Worm (Caenorhabditis elegans): ENCODE measurements around the gene srh-276.

DNA sequence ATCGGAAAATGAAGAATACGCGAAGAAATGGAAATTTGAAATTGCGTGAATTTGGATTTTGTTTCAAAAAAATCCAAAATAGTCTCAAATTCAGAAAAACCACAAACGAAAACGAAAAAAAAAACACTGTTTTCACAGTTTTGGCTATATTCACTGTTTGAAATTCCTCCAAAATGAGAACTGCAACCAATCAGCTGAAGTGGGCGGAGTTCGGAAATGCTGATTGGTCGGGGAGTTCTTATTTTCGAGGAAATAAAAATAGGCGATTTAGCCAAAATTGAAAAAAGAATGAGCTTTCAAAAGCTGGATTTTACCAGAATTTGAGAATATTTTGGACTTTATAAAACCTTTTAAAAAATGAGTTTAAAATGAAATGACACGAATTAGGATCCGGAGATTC lies 15.7 kb downstream of the srh-276 start, which contains the start of gene glb-14:
- TF ChIP-seq ztf-23 (GFP tag; IDR thresholded peaks at IDR 0.05) (no peak), ref-1 (GFP tag; conservative IDR thresholded peaks at IDR 0.05) (no peak), cog-1 (tag; optimal IDR thresholded peaks at IDR 0.05) (no peak), flt-1 (GFP tag; IDR thresholded peaks at IDR 0.05) (no peak), T22C8.4 (GFP tag; IDR thresholded peaks at IDR 0.05) (no peak), med-1 (GFP tag; optimal IDR thresholded peaks at IDR 0.05; ENCODE audit: insufficient read depth) (no peak), tab-1 (GFP tag; IDR thresholded peaks at IDR 0.05) (no peak)

Data from whole organism, midembryonic.